Worm (Caenorhabditis elegans) whole organism, mixed stage, embryonic: Measurements from ENCODE around the gene C40H1.3.

ENCODE experiments used
- blmp-1 ChIP-seq: fragments of 150-350 bp; optimal IDR thresholded peaks from 2 replicates; lab custom pipeline; 2014; ENCODE audit warnings: missing biosample characterization, missing genetic modification characterization
- elt-1 ChIP-seq: sonication (generic microtip); optimal IDR thresholded peaks from 2 replicates; lab custom pipeline; 2017; ENCODE audit warnings: missing genetic modification characterization, mild to moderate bottlenecking, missing compliant biosample characterization, antibody characterized with exemption, moderate library complexity, borderline replicate concordance; ENCODE audit not compliant: insufficient read depth
- elt-3 ChIP-seq: fragments of 150-350 bp; optimal IDR thresholded peaks from 2 replicates; lab custom pipeline; 2014; ENCODE audit warnings: missing biosample characterization, missing genetic modification characterization
- nhr-76 ChIP-seq: sonication (generic microtip); optimal IDR thresholded peaks from 2 replicates; lab custom pipeline; 2017; ENCODE audit warnings: missing biosample characterization, missing genetic modification characterization
- sptf-1 ChIP-seq: sonication (generic microtip); optimal IDR thresholded peaks from 2 replicates; lab custom pipeline; 2017; ENCODE audit warnings: mild to moderate bottlenecking, missing genetic modification characterization, moderate library complexity, missing compliant biosample characterization
- unc-39 ChIP-seq: fragments of 150-350 bp; optimal IDR thresholded peaks from 2 replicates; lab custom pipeline; 2014; ENCODE audit warnings: missing biosample characterization, missing genetic modification characterization
- ztf-11 ChIP-seq: fragments of 150-350 bp; optimal IDR thresholded peaks from 2 replicates; lab custom pipeline; 2014; ENCODE audit warnings: missing biosample characterization, missing genetic modification characterization

- no peak for TF ChIP-seq unc-39 (tag; lab: Kevin White, UChicago)
- TF ChIP-seq elt-3 (tag; lab: Kevin White, UChicago): no peak
- TF ChIP-seq blmp-1: no peak
- TF ChIP-seq elt-1: no peak
- no peak for TF ChIP-seq nhr-76 (tag; lab: Kevin White, UChicago)
- no peak for TF ChIP-seq sptf-1 (tag; lab: Kevin White, UChicago)
- no peak for TF ChIP-seq ztf-11 (tag; lab: Kevin White, UChicago)
Observed at ce11 chrIII:9344347-9344746, 15.2 kb upstream of the C40H1.3 start, which contains the start of gene emb-9.
